Fruit fly (Drosophila melanogaster) whole organism, prepupa: Measurements from ENCODE around the gene His4r.
A peak's percentile ranks its signal among the peaks of the same experiment; 100 is the strongest.

Experiments used
- Blimp-1 ChIP-seq: fragments of 200-800 bp; sonication (Bioruptor generic); optimal IDR thresholded peaks from 3 replicates; lab custom pipeline; 2017; ENCODE audit warnings: missing biosample characterization, missing genetic modification characterization, mild to moderate bottlenecking, moderate library complexity, missing genetic modification reagents
- CG10631 ChIP-seq: fragments of 200-800 bp; sonication (Bioruptor generic); optimal IDR thresholded peaks from 2 replicates; lab custom pipeline; 2016; ENCODE audit warnings: missing biosample characterization, missing genetic modification characterization
- CG10669 ChIP-seq: fragments of 200-800 bp; sonication (Bioruptor generic); optimal IDR thresholded peaks from 3 replicates; lab custom pipeline; 2018; ENCODE audit warnings: missing biosample characterization, mild to moderate bottlenecking, missing genetic modification characterization, moderate library complexity
- CG11294 ChIP-seq: fragments of 200-800 bp; sonication (Bioruptor generic); IDR thresholded peaks from 2 replicates; pipeline ENCODE4 v1.3.6; 2022; ENCODE audit warnings: missing biosample characterization, missing genetic modification characterization
- CG11762 ChIP-seq: fragments of 200-800 bp; sonication (Bioruptor generic); optimal IDR thresholded peaks from 3 replicates; lab custom pipeline; 2016; ENCODE audit warnings: missing biosample characterization, missing genetic modification characterization; ENCODE audit not compliant: insufficient read depth
- CG11902 ChIP-seq: fragments of 200-800 bp; sonication (Bioruptor generic); optimal IDR thresholded peaks from 3 replicates; lab custom pipeline; 2016; ENCODE audit warnings: missing biosample characterization, missing genetic modification characterization
- CG15336 ChIP-seq: fragments of 200-800 bp; sonication (Bioruptor generic); IDR thresholded peaks from 2 replicates; pipeline ENCODE4 v1.3.6; 2022; ENCODE audit warnings: missing biosample characterization, missing genetic modification characterization
- CG1621 ChIP-seq: fragments of 200-800 bp; sonication (Bioruptor generic); optimal IDR thresholded peaks from 3 replicates; lab custom pipeline; 2018; ENCODE audit warnings: missing biosample characterization, mild to moderate bottlenecking, missing genetic modification characterization
- CG16779 ChIP-seq: fragments of 200-800 bp; sonication (Bioruptor generic); optimal IDR thresholded peaks from 3 replicates; lab custom pipeline; 2017; ENCODE audit warnings: missing biosample characterization, mild to moderate bottlenecking, missing genetic modification characterization
- CG3032 ChIP-seq: fragments of 200-800 bp; optimal IDR thresholded peaks from 2 replicates; lab custom pipeline; 2019; ENCODE audit warnings: missing biosample characterization, mild to moderate bottlenecking, missing genetic modification characterization, moderate library complexity
- CG31627 ChIP-seq: fragments of 200-800 bp; sonication (Bioruptor generic); optimal IDR thresholded peaks from 3 replicates; lab custom pipeline; 2016; ENCODE audit warnings: missing biosample characterization, missing genetic modification characterization
- CG32006 ChIP-seq: fragments of 200-800 bp; sonication (Bioruptor generic); optimal IDR thresholded peaks from 3 replicates; lab custom pipeline; 2017; ENCODE audit warnings: missing biosample characterization, mild to moderate bottlenecking, missing genetic modification characterization
- CG34406 ChIP-seq: fragments of 200-800 bp; sonication (Bioruptor generic); optimal IDR thresholded peaks from 3 replicates; lab custom pipeline; 2016; ENCODE audit warnings: missing biosample characterization, missing genetic modification characterization
- CG3919 ChIP-seq: fragments of 200-800 bp; sonication (Bioruptor generic); optimal IDR thresholded peaks from 3 replicates; lab custom pipeline; 2016; ENCODE audit warnings: missing biosample characterization, missing genetic modification characterization
- CG4318 ChIP-seq: fragments of 200-800 bp; sonication (Bioruptor generic); optimal IDR thresholded peaks from 3 replicates; lab custom pipeline; 2017; ENCODE audit warnings: missing biosample characterization, mild to moderate bottlenecking, missing genetic modification characterization
- CG6163 ChIP-seq: fragments of 200-800 bp; sonication (Bioruptor generic); IDR thresholded peaks from 3 replicates; pipeline ENCODE4 v1.3.6; 2022; ENCODE audit warnings: missing biosample characterization, missing genetic modification characterization
- CG6276 ChIP-seq: fragments of 200-800 bp; sonication (Bioruptor generic); optimal IDR thresholded peaks from 2 replicates; lab custom pipeline; 2017; ENCODE audit warnings: missing biosample characterization, mild to moderate bottlenecking, missing genetic modification characterization
- CG6792 ChIP-seq: fragments of 200-800 bp; sonication (Bioruptor generic); optimal IDR thresholded peaks from 3 replicates; lab custom pipeline; 2016; ENCODE audit warnings: missing biosample characterization, missing genetic modification characterization
- CG6808 ChIP-seq: fragments of 200-800 bp; sonication (Bioruptor generic); optimal IDR thresholded peaks from 3 replicates; lab custom pipeline; 2017; ENCODE audit warnings: missing biosample characterization, missing genetic modification characterization, mild to moderate bottlenecking, moderate library complexity, missing genetic modification reagents
- CG7368 ChIP-seq: fragments of 200-800 bp; sonication (Bioruptor generic); optimal IDR thresholded peaks from 3 replicates; lab custom pipeline; 2016; ENCODE audit warnings: missing biosample characterization, missing genetic modification characterization
- CG8119 ChIP-seq: fragments of 200-800 bp; sonication (Bioruptor generic); IDR thresholded peaks from 3 replicates; pipeline ENCODE4 v1.3.6; 2022; ENCODE audit warnings: missing biosample characterization, missing genetic modification characterization
- CG9139 ChIP-seq: fragments of 200-800 bp; sonication (Bioruptor generic); optimal IDR thresholded peaks from 3 replicates; lab custom pipeline; 2017; ENCODE audit warnings: missing biosample characterization, mild to moderate bottlenecking, missing genetic modification characterization
- Eip75B ChIP-seq: fragments of 200-800 bp; sonication (Bioruptor generic); optimal IDR thresholded peaks from 3 replicates; lab custom pipeline; 2016; ENCODE audit warnings: missing biosample characterization, missing genetic modification characterization
- Eip78C ChIP-seq: fragments of 200-800 bp; sonication (Bioruptor generic); peaks from one replicate; lab custom pipeline; 2016; ENCODE audit warnings: missing biosample characterization, missing genetic modification characterization
- Eip93F ChIP-seq: fragments of 200-800 bp; sonication (Bioruptor generic); optimal IDR thresholded peaks from 2 replicates; lab custom pipeline; 2016; ENCODE audit warnings: missing biosample characterization, mild to moderate bottlenecking, missing genetic modification characterization
- Ets21C ChIP-seq: fragments of 200-800 bp; sonication (Bioruptor generic); optimal IDR thresholded peaks from 3 replicates; lab custom pipeline; 2016; ENCODE audit warnings: missing biosample characterization, missing genetic modification characterization
- Ets96B ChIP-seq: fragments of 200-800 bp; optimal IDR thresholded peaks from 2 replicates; lab custom pipeline; 2019; ENCODE audit warnings: missing biosample characterization, mild to moderate bottlenecking, missing genetic modification characterization, moderate library complexity
- Gug ChIP-seq: fragments of 200-800 bp; sonication (Bioruptor generic); IDR thresholded peaks from 2 replicates; pipeline ENCODE4 v1.3.6; 2022; ENCODE audit warnings: missing biosample characterization, missing genetic modification characterization
- Hr38 ChIP-seq: sonication (Bioruptor generic); optimal IDR thresholded peaks from 2 replicates; lab custom pipeline; 2016; ENCODE audit warnings: missing biosample characterization, missing genetic modification characterization
- Hr39 ChIP-seq: fragments of 200-800 bp; sonication (Bioruptor generic); optimal IDR thresholded peaks from 2 replicates; lab custom pipeline; 2016; ENCODE audit warnings: missing biosample characterization, missing genetic modification characterization
- Hr4 ChIP-seq: fragments of 200-800 bp; sonication (Bioruptor generic); optimal IDR thresholded peaks from 3 replicates; lab custom pipeline; 2016; ENCODE audit warnings: missing biosample characterization, missing genetic modification characterization
- Lpt ChIP-seq: fragments of 200-800 bp; sonication (Bioruptor generic); optimal IDR thresholded peaks from 3 replicates; lab custom pipeline; 2016; ENCODE audit warnings: missing biosample characterization, missing genetic modification characterization
- Met ChIP-seq: fragments of 200-800 bp; sonication (Bioruptor generic); optimal IDR thresholded peaks from 3 replicates; lab custom pipeline; 2016; ENCODE audit warnings: missing biosample characterization, missing genetic modification characterization
- OdsH ChIP-seq: fragments of 200-800 bp; sonication (Bioruptor generic); optimal IDR thresholded peaks from 3 replicates; lab custom pipeline; 2016; ENCODE audit warnings: missing biosample characterization, missing genetic modification characterization
- Sox14 ChIP-seq: fragments of 200-800 bp; sonication (Bioruptor generic); optimal IDR thresholded peaks from 3 replicates; lab custom pipeline; 2016; ENCODE audit warnings: missing biosample characterization, missing genetic modification characterization
- achi ChIP-seq: fragments of 200-800 bp; sonication (Bioruptor generic); optimal IDR thresholded peaks from 3 replicates; lab custom pipeline; 2016; ENCODE audit warnings: missing biosample characterization, missing genetic modification characterization
- acj6 ChIP-seq: fragments of 200-800 bp; sonication (Bioruptor generic); optimal IDR thresholded peaks from 3 replicates; lab custom pipeline; 2016; ENCODE audit warnings: missing biosample characterization, missing genetic modification characterization
- dsx ChIP-seq: fragments of 200-800 bp; optimal IDR thresholded peaks from 3 replicates; lab custom pipeline; 2019; ENCODE audit warnings: missing biosample characterization, mild to moderate bottlenecking, missing genetic modification characterization, moderate library complexity; ENCODE audit not compliant: poor library complexity, severe bottlenecking
- esn ChIP-seq: fragments of 200-800 bp; sonication (Bioruptor generic); optimal IDR thresholded peaks from 2 replicates; lab custom pipeline; 2016; ENCODE audit warnings: missing biosample characterization, mild to moderate bottlenecking, missing genetic modification characterization, moderate library complexity
- fd59A ChIP-seq: fragments of 200-800 bp; sonication (Bioruptor generic); optimal IDR thresholded peaks from 2 replicates; lab custom pipeline; 2017; ENCODE audit warnings: missing biosample characterization, mild to moderate bottlenecking, missing genetic modification characterization, missing genetic modification reagents
- net ChIP-seq: fragments of 200-800 bp; sonication (Bioruptor generic); optimal IDR thresholded peaks from 3 replicates; lab custom pipeline; 2016; ENCODE audit warnings: missing biosample characterization, missing genetic modification characterization
- salr ChIP-seq, 2 experiments: fragments of 200-800 bp; sonication (Bioruptor generic); optimal IDR thresholded peaks; 3 replicates each; lab custom pipeline; 2016 to 2018; ENCODE audit warnings: missing biosample characterization in 2 of 2, missing genetic modification characterization in 2 of 2, mild to moderate bottlenecking in 1 of 2
- spab ChIP-seq: fragments of 200-800 bp; sonication (Bioruptor generic); optimal IDR thresholded peaks from 2 replicates; lab custom pipeline; 2017; ENCODE audit warnings: missing biosample characterization, mild to moderate bottlenecking, missing genetic modification characterization, missing genetic modification reagents
- ss ChIP-seq, 2 experiments: fragments of 200-800 bp; sonication (Bioruptor generic); optimal IDR thresholded peaks; 2 replicates in 1 of 2; 3 replicates in 1 of 2; lab custom pipeline; 2017 to 2018; ENCODE audit warnings: mild to moderate bottlenecking in 2 of 2, missing biosample characterization in 2 of 2, missing genetic modification characterization in 2 of 2, moderate library complexity in 1 of 2
- svp ChIP-seq: fragments of 200-800 bp; sonication (Bioruptor generic); peaks from one replicate; lab custom pipeline; 2016; ENCODE audit warnings: missing biosample characterization, missing genetic modification characterization
- topi ChIP-seq: fragments of 200-800 bp; sonication (Bioruptor generic); optimal IDR thresholded peaks from 3 replicates; lab custom pipeline; 2016; ENCODE audit warnings: missing biosample characterization, missing genetic modification characterization
- vri ChIP-seq: fragments of 200-800 bp; sonication (Bioruptor generic); optimal IDR thresholded peaks from 3 replicates; lab custom pipeline; 2016; ENCODE audit warnings: missing biosample characterization, mild to moderate bottlenecking, missing genetic modification characterization

His4r gene

dm6 chr3R:14590753-14591535 is 34.6 kb upstream of the His4r start (continued):
- TF ChIP-seq CG9139 (GFP tag; lab: Kevin White, UChicago): peak; percentile 46
- peak; percentile 66 for TF ChIP-seq acj6
- no peak; the same call in 1 of the 2 replicates for TF ChIP-seq Gug (GFP tag; lab: Robert Waterston, UW)

- TF ChIP-seq topi (GFP tag; lab: Kevin White, UChicago) (peak; percentile 8), Gug (GFP tag; lab: Robert Waterston, UW) (peak; percentile 35; the same call in 1 of the 2 replicates), net (GFP tag; lab: Kevin White, UChicago) (no peak), CG6808 (GFP tag; lab: Kevin White, UChicago) (peak; percentile 56), CG15336 (peak; percentile 30; the same call in 1 of the 2 replicates), Eip75B (GFP tag; lab: Kevin White, UChicago) (peak; percentile 25), CG11762 (peak; percentile 35), CG11902 (no peak), CG6276 (GFP tag; lab: Kevin White, UChicago) (peak; percentile 13), CG34406 (GFP tag; lab: Kevin White, UChicago) (peak; percentile 45), Blimp-1 (GFP tag; lab: Kevin White, UChicago) (no peak), esn (no peak), Met (no peak), Ets21C (no peak), Eip78C (GFP tag; lab: Kevin White, UChicago) (peak; percentile 79), CG6792 (GFP tag; lab: Kevin White, UChicago) (peak; percentile 34), CG1621 (peak; percentile 35), CG8119 (GFP tag; lab: Robert Waterston, UW) (peak; percentile 55; the same call in 1 of the 3 replicates), OdsH (GFP tag; lab: Kevin White, UChicago) (peak; percentile 36), svp (GFP tag; lab: Kevin White, UChicago) (peak; percentile 9), CG31627 (GFP tag; lab: Kevin White, UChicago) (no peak), dsx (peak; percentile 42), achi (GFP tag; lab: Kevin White, UChicago) (peak; percentile 44), fd59A (GFP tag; lab: Kevin White, UChicago) (peak; percentile 49), vri (GFP tag; lab: Kevin White, UChicago) (no peak), CG11294 (GFP tag; lab: Robert Waterston, UW) (no peak), acj6 (peak; percentile 42), spab (GFP tag; lab: Kevin White, UChicago) (peak; percentile 48), CG32006 (GFP tag; lab: Kevin White, UChicago) (peak; percentile 58), salr (GFP tag; optimal IDR thresholded peaks at IDR 0.05; lab: Kevin White, UChicago) (peak in 1 of 2 experiments; percentile 21), CG3919 (GFP tag; lab: Kevin White, UChicago) (peak; percentile 49), CG6163 (GFP tag; lab: Robert Waterston, UW) (0 out of 3 replicates have a peak, but pooled peaks have one; percentile 21), Hr38 (no peak), Lpt (no peak), Eip93F (GFP tag; lab: Kevin White, UChicago) (no peak), CG9139 (GFP tag; lab: Kevin White, UChicago) (no peak), CG7368 (GFP tag; lab: Kevin White, UChicago) (no peak), CG16779 (tag; lab: Kevin White, UChicago) (no peak), CG4318 (GFP tag; lab: Kevin White, UChicago) (no peak), Ets96B (tag; lab: Kevin White, UChicago) (peak; percentile 61), Hr4 (GFP tag; lab: Kevin White, UChicago) (peak; percentile 34), ss (GFP tag; optimal IDR thresholded peaks at IDR 0.05; lab: Kevin White, UChicago) (peak; percentile 46 to 67), Hr39 (no peak), CG10669 (GFP tag; lab: Kevin White, UChicago) (peak; percentile 54), Sox14 (GFP tag; lab: Kevin White, UChicago) (no peak), CG10631 (GFP tag; lab: Kevin White, UChicago) (peak; percentile 55), CG3032 (tag; lab: Kevin White, UChicago) (peak; percentile 66)
Observed at dm6 chr3R:14597935-14598424, 27.6 kb upstream of the His4r start.
